Fruit fly (Drosophila melanogaster) whole organism, embryonic: ENCODE measurements around the gene Rbf.
A peak's percentile ranks its signal among the peaks of the same experiment; 100 is the strongest.

ENCODE experiments used
- Aef1 ChIP-seq: fragments of 200-800 bp; sonication (Bioruptor generic); IDR thresholded peaks from 3 replicates; pipeline ENCODE4 v1.3.6; 2022; ENCODE audit warnings: missing biosample characterization, missing genetic modification characterization
- Asciz ChIP-seq: fragments of 200-800 bp; sonication (Bioruptor generic); optimal IDR thresholded peaks from 2 replicates; lab custom pipeline; 2017; ENCODE audit warnings: missing biosample characterization, mild to moderate bottlenecking, missing genetic modification characterization, missing genetic modification reagents
- BEAF-32 ChIP-seq: fragments of 200-800 bp; sonication (Bioruptor generic); optimal IDR thresholded peaks from 3 replicates; lab custom pipeline; 2017; ENCODE audit warnings: missing biosample characterization, missing genetic modification characterization, mild to moderate bottlenecking, moderate library complexity, missing genetic modification reagents
- Bteb2 ChIP-seq: fragments of 200-800 bp; sonication (Bioruptor generic); optimal IDR thresholded peaks from 2 replicates; lab custom pipeline; 2016; ENCODE audit warnings: missing biosample characterization, missing genetic modification characterization
- CG11085 ChIP-seq: fragments of 200-800 bp; sonication (Bioruptor generic); IDR thresholded peaks from 2 replicates; pipeline ENCODE4 v1.3.6; 2022; ENCODE audit warnings: missing biosample characterization, missing genetic modification characterization
- CG12155 ChIP-seq: fragments of 200-800 bp; sonication (Bioruptor generic); optimal IDR thresholded peaks from 3 replicates; lab custom pipeline; 2016; ENCODE audit warnings: missing biosample characterization, missing genetic modification characterization
- CG15011 ChIP-seq: fragments of 200-800 bp; sonication (Bioruptor generic); optimal IDR thresholded peaks from 3 replicates; lab custom pipeline; 2018; ENCODE audit warnings: missing biosample characterization, mild to moderate bottlenecking, missing genetic modification characterization
- CG15601 ChIP-seq: fragments of 200-800 bp; sonication (Bioruptor generic); optimal IDR thresholded peaks from 3 replicates; lab custom pipeline; 2019; ENCODE audit warnings: missing biosample characterization, mild to moderate bottlenecking, missing genetic modification characterization, moderate library complexity
- CG1792 ChIP-seq: fragments of 200-800 bp; sonication (Bioruptor generic); optimal IDR thresholded peaks from 2 replicates; lab custom pipeline; 2016; ENCODE audit warnings: missing biosample characterization, missing genetic modification characterization
- CG2129 ChIP-seq: fragments of 200-800 bp; sonication (Bioruptor generic); IDR thresholded peaks from 2 replicates; pipeline ENCODE4 v1.3.6; 2022; ENCODE audit warnings: missing biosample characterization, missing genetic modification characterization; ENCODE audit not compliant: partially characterized antibody
- CG2199 ChIP-seq: fragments of 200-800 bp; sonication (Bioruptor generic); IDR thresholded peaks from 3 replicates; pipeline ENCODE4 v1.3.6; 2022; ENCODE audit warnings: missing biosample characterization, missing genetic modification characterization
- CG2678 ChIP-seq: fragments of 200-800 bp; sonication (Bioruptor generic); optimal IDR thresholded peaks from 3 replicates; lab custom pipeline; 2019; ENCODE audit warnings: missing biosample characterization, mild to moderate bottlenecking, missing genetic modification characterization, moderate library complexity
- CG30020 ChIP-seq: fragments of 200-800 bp; optimal IDR thresholded peaks from 2 replicates; lab custom pipeline; 2019; ENCODE audit warnings: missing biosample characterization, mild to moderate bottlenecking, missing genetic modification characterization, moderate library complexity
- CG30403 ChIP-seq: fragments of 200-800 bp; sonication (Bioruptor generic); optimal IDR thresholded peaks from 3 replicates; lab custom pipeline; 2016; ENCODE audit warnings: missing biosample characterization, missing genetic modification characterization
- CG30431 ChIP-seq: fragments of 200-800 bp; sonication (Bioruptor generic); optimal IDR thresholded peaks from 2 replicates; lab custom pipeline; 2017; ENCODE audit warnings: missing biosample characterization, missing genetic modification characterization
- CG31388 ChIP-seq: fragments of 200-800 bp; sonication (Bioruptor generic); optimal IDR thresholded peaks from 2 replicates; lab custom pipeline; 2016; ENCODE audit warnings: missing biosample characterization, missing genetic modification characterization
- CG3847 ChIP-seq: fragments of 200-800 bp; sonication (Bioruptor generic); IDR thresholded peaks from 2 replicates; pipeline ENCODE4 v1.3.6; 2022; ENCODE audit warnings: missing biosample characterization, missing genetic modification characterization
- CG6272 ChIP-seq: fragments of 200-800 bp; sonication (Bioruptor generic); IDR thresholded peaks from 2 replicates; pipeline ENCODE4 v1.3.6; 2022; ENCODE audit warnings: missing biosample characterization, missing genetic modification characterization
- CG7357 ChIP-seq: fragments of 200-800 bp; sonication (Bioruptor generic); IDR thresholded peaks from 3 replicates; pipeline ENCODE4 v1.3.6; 2022; ENCODE audit warnings: missing biosample characterization, missing genetic modification characterization
- CG7556 ChIP-seq: fragments of 200-800 bp; sonication (Bioruptor generic); optimal IDR thresholded peaks from 2 replicates; lab custom pipeline; 2017; ENCODE audit warnings: missing biosample characterization, mild to moderate bottlenecking, missing genetic modification characterization
- CG8924 ChIP-seq: fragments of 200-800 bp; optimal IDR thresholded peaks from 3 replicates; lab custom pipeline; 2019; ENCODE audit warnings: missing biosample characterization, mild to moderate bottlenecking, missing genetic modification characterization, moderate library complexity
- CG9932 ChIP-seq: fragments of 200-800 bp; sonication (Bioruptor generic); IDR thresholded peaks from 2 replicates; pipeline ENCODE4 v1.3.6; 2022; ENCODE audit warnings: missing biosample characterization, missing genetic modification characterization
- CrebB ChIP-seq: fragments of 200-800 bp; sonication (Bioruptor generic); optimal IDR thresholded peaks from 3 replicates; lab custom pipeline; 2018; ENCODE audit warnings: missing biosample characterization, mild to moderate bottlenecking, missing genetic modification characterization
- D19B ChIP-seq: fragments of 200-800 bp; sonication (Bioruptor generic); optimal IDR thresholded peaks from 2 replicates; lab custom pipeline; 2017; ENCODE audit warnings: missing biosample characterization, mild to moderate bottlenecking, missing genetic modification characterization
- Dbx ChIP-seq: fragments of 200-800 bp; sonication (Bioruptor generic); IDR thresholded peaks from 3 replicates; pipeline ENCODE4 v1.3.6; 2022; ENCODE audit warnings: missing biosample characterization, missing genetic modification characterization
- Fer2 ChIP-seq: fragments of 200-800 bp; sonication (Bioruptor generic); optimal IDR thresholded peaks from 2 replicates; lab custom pipeline; 2018; ENCODE audit warnings: missing biosample characterization, mild to moderate bottlenecking, missing genetic modification characterization, moderate library complexity
- Fer3 ChIP-seq: fragments of 200-800 bp; sonication (Bioruptor generic); optimal IDR thresholded peaks from 2 replicates; lab custom pipeline; 2018; ENCODE audit warnings: missing biosample characterization, mild to moderate bottlenecking, missing genetic modification characterization, moderate library complexity
- H2.0 ChIP-seq: fragments of 200-800 bp; sonication (Bioruptor generic); IDR thresholded peaks from 2 replicates; pipeline ENCODE4 v1.3.6; 2022; ENCODE audit warnings: missing biosample characterization, missing genetic modification characterization
- HLH54F ChIP-seq: fragments of 200-800 bp; sonication (Bioruptor generic); optimal IDR thresholded peaks from 3 replicates; lab custom pipeline; 2016; ENCODE audit warnings: missing biosample characterization, missing genetic modification characterization
- Hand ChIP-seq: fragments of 200-800 bp; sonication (Bioruptor generic); optimal IDR thresholded peaks from 2 replicates; lab custom pipeline; 2017; ENCODE audit warnings: mild to moderate bottlenecking, missing biosample characterization, missing genetic modification reagents, missing genetic modification characterization
- Hmx ChIP-seq: fragments of 200-800 bp; sonication (Bioruptor generic); optimal IDR thresholded peaks from 2 replicates; lab custom pipeline; 2016; ENCODE audit warnings: missing biosample characterization, missing genetic modification characterization
- Hr39 ChIP-seq: fragments of >200 bp; optimal IDR thresholded peaks from 2 replicates; lab custom pipeline; 2017
- Hr51 ChIP-seq, 2 experiments: fragments of 200-800 bp; sonication (Bioruptor generic); optimal IDR thresholded peaks; 2 replicates in 1 of 2; 3 replicates in 1 of 2; lab custom pipeline; 2016 to 2018; ENCODE audit warnings: missing biosample characterization in 2 of 2, missing genetic modification characterization in 2 of 2, mild to moderate bottlenecking in 1 of 2, moderate library complexity in 1 of 2
- Hr78 ChIP-seq, 2 experiments: fragments of 200-800 bp in 1 of 2; fragments of >200 bp in 1 of 2; sonication (Bioruptor generic) in 1 of 2; optimal IDR thresholded peaks; 2 replicates each; lab custom pipeline; 2017 to 2019; ENCODE audit warnings: missing biosample characterization in 2 of 2, missing genetic modification characterization in 2 of 2, mild to moderate bottlenecking in 1 of 2, moderate library complexity in 1 of 2
- Optix ChIP-seq: fragments of 200-800 bp; sonication (Bioruptor generic); IDR thresholded peaks from 3 replicates; pipeline ENCODE4 v1.3.6; 2022; ENCODE audit warnings: missing biosample characterization, missing genetic modification characterization
- PHDP ChIP-seq: fragments of 200-800 bp; sonication (Bioruptor generic); optimal IDR thresholded peaks from 3 replicates; lab custom pipeline; 2018; ENCODE audit warnings: missing biosample characterization, mild to moderate bottlenecking, missing genetic modification characterization, moderate library complexity
- Pdp1 ChIP-seq, 2 experiments: fragments of 200-800 bp; sonication (Bioruptor generic); optimal IDR thresholded peaks; 3 replicates each; lab custom pipeline; 2016; ENCODE audit warnings: missing biosample characterization in 2 of 2, missing genetic modification characterization in 2 of 2, mild to moderate bottlenecking in 1 of 2, moderate library complexity in 1 of 2
- Ptx1 ChIP-seq: fragments of 200-800 bp; sonication (Bioruptor generic); IDR thresholded peaks from 2 replicates; pipeline ENCODE4 v1.3.6; 2022; ENCODE audit warnings: missing biosample characterization, missing genetic modification characterization
- Rfx ChIP-seq: fragments of 200-800 bp; sonication (Bioruptor generic); IDR thresholded peaks from 2 replicates; pipeline ENCODE4 v1.3.6; 2022; ENCODE audit warnings: missing biosample characterization, missing genetic modification characterization
- Stat92E ChIP-seq, 3 experiments: fragments of >200 bp in 2 of 3; fragments of 200-800 bp in 1 of 3; sonication (Bioruptor generic) in 1 of 3; optimal IDR thresholded peaks; 2 replicates each; lab custom pipeline; 2017 to 2019; ENCODE audit warnings: missing biosample characterization in 3 of 3, missing genetic modification characterization in 3 of 3, mild to moderate bottlenecking in 1 of 3, moderate library complexity in 1 of 3
- bcd ChIP-seq: fragments of 200-800 bp; sonication (Bioruptor generic); optimal IDR thresholded peaks from 2 replicates; lab custom pipeline; 2017; ENCODE audit warnings: missing biosample characterization, mild to moderate bottlenecking, missing genetic modification characterization
- bowl ChIP-seq: fragments of 200-800 bp; sonication (Bioruptor generic); IDR thresholded peaks from 2 replicates; pipeline ENCODE4 v1.3.6; 2022; ENCODE audit warnings: missing biosample characterization, missing genetic modification characterization
- ci ChIP-seq: fragments of 200-800 bp; sonication (Bioruptor generic); IDR thresholded peaks from 3 replicates; pipeline ENCODE4 v1.3.6; 2022; ENCODE audit warnings: missing biosample characterization, missing genetic modification characterization
- crp ChIP-seq, 2 experiments: fragments of 200-800 bp; sonication (Bioruptor generic); optimal IDR thresholded peaks; 2 replicates in 1 of 2; 3 replicates in 1 of 2; lab custom pipeline; 2017; ENCODE audit warnings: missing biosample characterization in 2 of 2, missing genetic modification characterization in 2 of 2, mild to moderate bottlenecking in 1 of 2, moderate library complexity in 1 of 2
- fd3F ChIP-seq: fragments of 200-800 bp; sonication (Bioruptor generic); optimal IDR thresholded peaks from 2 replicates; lab custom pipeline; 2018; ENCODE audit warnings: missing biosample characterization, mild to moderate bottlenecking, missing genetic modification characterization, moderate library complexity
- pb ChIP-seq: fragments of 200-800 bp; sonication (Bioruptor generic); optimal IDR thresholded peaks from 3 replicates; lab custom pipeline; 2016; ENCODE audit warnings: missing biosample characterization, missing genetic modification characterization
- pfk ChIP-seq: fragments of 200-800 bp; sonication (Bioruptor generic); optimal IDR thresholded peaks from 2 replicates; lab custom pipeline; 2018; ENCODE audit warnings: missing biosample characterization, mild to moderate bottlenecking, missing genetic modification characterization, moderate library complexity
- sens-2 ChIP-seq: fragments of 200-800 bp; sonication (Bioruptor generic); IDR thresholded peaks from 2 replicates; pipeline ENCODE4 v1.3.6; 2022; ENCODE audit warnings: missing biosample characterization, missing genetic modification characterization
- sim ChIP-seq: fragments of 200-800 bp; sonication (Bioruptor generic); IDR thresholded peaks from 2 replicates; pipeline ENCODE4 v1.3.6; 2022; ENCODE audit warnings: missing biosample characterization, missing genetic modification characterization
- zen2 ChIP-seq: fragments of 200-800 bp; sonication (Bioruptor generic); IDR thresholded peaks from 3 replicates; pipeline ENCODE4 v1.3.6; 2022; ENCODE audit warnings: missing biosample characterization, missing genetic modification characterization; ENCODE audit not compliant: partially characterized antibody

Rbf gene

DNA sequence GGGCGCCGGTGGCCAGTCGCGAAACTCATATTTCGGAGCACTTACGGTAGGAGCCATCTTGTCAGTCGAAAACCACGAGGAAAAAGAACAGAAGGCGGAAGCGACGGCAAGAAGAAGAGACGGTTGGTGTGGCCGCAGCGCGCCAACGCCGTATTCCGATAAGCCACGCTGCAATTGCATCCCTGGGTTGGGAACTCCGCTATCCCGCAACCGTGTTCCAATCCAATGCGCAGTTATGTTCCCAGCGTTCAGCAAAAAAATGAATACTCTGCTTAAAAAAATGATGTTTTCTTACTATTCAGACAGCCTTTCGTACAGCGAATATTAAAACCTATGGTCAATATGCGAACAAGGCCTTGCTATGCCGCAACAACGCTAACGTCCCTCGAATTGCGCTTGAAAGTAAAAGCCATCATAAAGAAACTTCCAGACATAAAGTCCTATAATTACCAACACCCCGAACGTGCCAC is 36.2 kb downstream of the Rbf start, which contains the start of gene RpL22 (continued):
- TF ChIP-seq CG8924 (tag; lab: Kevin White, UChicago) (peak; percentile 79), Optix (peak; percentile 79; the same call in 2 of the 3 replicates), CG12155 (GFP tag; lab: Kevin White, UChicago) (peak; percentile 72), CG30403 (GFP tag; lab: Kevin White, UChicago) (peak; percentile 73), Dbx (GFP tag; lab: Robert Waterston, UW) (peak; percentile 92), fd3F (GFP tag; lab: Kevin White, UChicago) (peak; percentile 69), Hr78 (GFP tag; optimal IDR thresholded peaks at IDR 0.05; lab: Kevin White, UChicago) (peak in 1 of 2 experiments; percentile 25), sens-2 (GFP tag; lab: Robert Waterston, UW) (peak; percentile 85), Aef1 (peak; percentile 71), pb (GFP tag; lab: Kevin White, UChicago) (peak; percentile 92), CG11085 (GFP tag; lab: Robert Waterston, UW) (peak; percentile 89), CG6272 (peak; percentile 65), PHDP (peak; percentile 80), bcd (peak; percentile 94), zen2 (GFP tag; lab: Robert Waterston, UW) (no peak), CG2678 (peak; percentile 72), CG31388 (GFP tag; lab: Kevin White, UChicago) (peak; percentile 38), CG7357 (GFP tag; lab: Robert Waterston, UW) (peak; percentile 59; the same call in 2 of the 3 replicates), Ptx1 (peak; percentile 80), CG2199 (peak; percentile 89), Fer3 (tag; lab: Kevin White, UChicago) (peak; percentile 82), Fer2 (peak; percentile 60), D19B (GFP tag; lab: Kevin White, UChicago) (peak; percentile 69), Bteb2 (peak; percentile 87), CG15011 (GFP tag; lab: Kevin White, UChicago) (peak; percentile 84), Rfx (GFP tag; lab: Robert Waterston, UW) (peak; percentile 94), CrebB (peak; percentile 91), Hr51 (GFP tag; optimal IDR thresholded peaks at IDR 0.05; lab: Kevin White, UChicago) (peak; percentile 61 to 89), CG7556 (peak; percentile 70), Stat92E (GFP tag; optimal IDR thresholded peaks at IDR 0.05; lab: Kevin White, UChicago) (peak in 1 of 3 experiments; percentile 46), bowl (peak; percentile 69; the same call in 1 of the 2 replicates), CG9932 (GFP tag; lab: Robert Waterston, UW) (peak; percentile 80), sim (peak; percentile 77), CG2129 (no peak), HLH54F (GFP tag; lab: Kevin White, UChicago) (peak; percentile 83), CG30020 (tag; lab: Kevin White, UChicago) (peak; percentile 44), Hmx (GFP tag; lab: Kevin White, UChicago) (no peak), Pdp1 (GFP tag; optimal IDR thresholded peaks at IDR 0.05; lab: Kevin White, UChicago) (peak; percentile 80 to 91), pfk (peak; percentile 69), crp (GFP tag; optimal IDR thresholded peaks at IDR 0.05; lab: Kevin White, UChicago) (peak in 1 of 2 experiments; percentile 67), H2.0 (GFP tag; lab: Robert Waterston, UW) (peak; percentile 69), CG1792 (GFP tag; lab: Kevin White, UChicago) (peak; percentile 87), Asciz (GFP tag; lab: Kevin White, UChicago) (peak; percentile 88), CG3847 (peak; percentile 91), Hr39 (no peak), BEAF-32 (GFP tag; lab: Kevin White, UChicago) (peak; percentile 66), ci (GFP tag; lab: Robert Waterston, UW) (peak; percentile 97), Hand (GFP tag; lab: Kevin White, UChicago) (peak; percentile 71), CG15601 (tag; lab: Kevin White, UChicago) (peak; percentile 76), CG30431 (GFP tag; lab: Kevin White, UChicago) (peak; percentile 76)
